Worm (Caenorhabditis elegans): ENCODE results near the gene ivd-1.

- TF ChIP-seq ekl-4 (GFP tag; IDR thresholded peaks at IDR 0.05) (no peak), nfya-2 (GFP tag; IDR thresholded peaks at IDR 0.05) (no peak), C06A6.2 (GFP tag; conservative IDR thresholded peaks at IDR 0.05) (no peak), hmg-1.2 (GFP tag; IDR thresholded peaks at IDR 0.05) (no peak), hmg-20 (GFP tag; IDR thresholded peaks at IDR 0.05) (no peak), die-1 (tag; optimal IDR thresholded peaks at IDR 0.05) (no peak), aptf-2 (GFP tag; conservative IDR thresholded peaks at IDR 0.05) (no peak), ZK185.1 (tag; optimal IDR thresholded peaks at IDR 0.05; ENCODE audit: poor library complexity, severe bottlenecking) (no peak), ceh-91 (GFP tag; IDR thresholded peaks at IDR 0.05) (no peak), ets-4 (GFP tag; optimal IDR thresholded peaks at IDR 0.05) (no peak), nhr-120 (GFP tag; IDR thresholded peaks at IDR 0.05) (no peak), lsy-27 (tag; optimal IDR thresholded peaks at IDR 0.05; ENCODE audit: borderline replicate concordance, insufficient read depth) (no peak), snpc-4 (GFP tag; optimal IDR thresholded peaks at IDR 0.05) (no peak), snpc-4 (tag; optimal IDR thresholded peaks at IDR 0.05) (no peak)
These were observed 45.2 kb upstream of the ivd-1 start for ce11 chrIV:5133791-5134370.
